Fruit fly (Drosophila melanogaster) whole organism, embryonic: ENCODE results near the gene CG10802.

Experiments used
- Ada2b ChIP-seq: fragments of 200-800 bp; sonication (Bioruptor generic); IDR thresholded peaks from 2 replicates; pipeline ENCODE4 v1.3.6; 2022; ENCODE audit warnings: missing biosample characterization, missing genetic modification characterization
- Aef1 ChIP-seq: fragments of 200-800 bp; sonication (Bioruptor generic); IDR thresholded peaks from 3 replicates; pipeline ENCODE4 v1.3.6; 2022; ENCODE audit warnings: missing biosample characterization, missing genetic modification characterization
- C15 ChIP-seq: fragments of 200-800 bp; sonication (Bioruptor generic); IDR thresholded peaks from 3 replicates; pipeline ENCODE4 v1.3.6; 2022; ENCODE audit warnings: missing biosample characterization, missing genetic modification characterization
- CG10654 ChIP-seq: fragments of 200-800 bp; sonication (Bioruptor generic); optimal IDR thresholded peaks from 2 replicates; lab custom pipeline; 2016; ENCODE audit warnings: missing biosample characterization, missing genetic modification characterization
- CG10979 ChIP-seq: fragments of 200-800 bp; sonication (Bioruptor generic); optimal IDR thresholded peaks from 2 replicates; lab custom pipeline; 2018; ENCODE audit warnings: missing biosample characterization, mild to moderate bottlenecking, missing genetic modification characterization, moderate library complexity
- CG12391 ChIP-seq: fragments of 200-800 bp; sonication (Bioruptor generic); optimal IDR thresholded peaks from 3 replicates; lab custom pipeline; 2018; ENCODE audit warnings: missing biosample characterization, mild to moderate bottlenecking, missing genetic modification characterization, moderate library complexity
- CG13894 ChIP-seq: fragments of 200-800 bp; sonication (Bioruptor generic); optimal IDR thresholded peaks from 3 replicates; lab custom pipeline; 2018; ENCODE audit warnings: missing biosample characterization, mild to moderate bottlenecking, missing genetic modification characterization, moderate library complexity
- CG14710 ChIP-seq: fragments of 200-800 bp; sonication (Bioruptor generic); optimal IDR thresholded peaks from 3 replicates; lab custom pipeline; 2019; ENCODE audit warnings: missing biosample characterization, mild to moderate bottlenecking, missing genetic modification characterization, moderate library complexity
- CG15696 ChIP-seq: fragments of 200-800 bp; sonication (Bioruptor generic); optimal IDR thresholded peaks from 2 replicates; lab custom pipeline; 2019; ENCODE audit warnings: missing biosample characterization, mild to moderate bottlenecking, missing genetic modification characterization, moderate library complexity
- CG17186 ChIP-seq: fragments of 200-800 bp; sonication (Bioruptor generic); optimal IDR thresholded peaks from 3 replicates; lab custom pipeline; 2017; ENCODE audit warnings: missing biosample characterization, missing genetic modification reagents, missing genetic modification characterization
- CG17328 ChIP-seq: fragments of 200-800 bp; sonication (Bioruptor generic); IDR thresholded peaks from 2 replicates; pipeline ENCODE4 v1.3.6; 2022; ENCODE audit warnings: missing biosample characterization, missing genetic modification characterization
- CG2889 ChIP-seq: fragments of 200-800 bp; sonication (Bioruptor generic); IDR thresholded peaks from 3 replicates; pipeline ENCODE4 v1.3.6; 2022; ENCODE audit warnings: missing biosample characterization, missing genetic modification characterization
- CG30403 ChIP-seq: fragments of 200-800 bp; sonication (Bioruptor generic); optimal IDR thresholded peaks from 3 replicates; lab custom pipeline; 2016; ENCODE audit warnings: missing biosample characterization, missing genetic modification characterization
- CG3407 ChIP-seq: fragments of 200-800 bp; sonication (Bioruptor generic); optimal IDR thresholded peaks from 2 replicates; lab custom pipeline; 2018; ENCODE audit warnings: missing biosample characterization, mild to moderate bottlenecking, missing genetic modification characterization
- CG4328 ChIP-seq: fragments of 200-800 bp; sonication (Bioruptor generic); optimal IDR thresholded peaks from 3 replicates; lab custom pipeline; 2017; ENCODE audit warnings: missing biosample characterization, missing genetic modification reagents, missing genetic modification characterization
- CG43689 ChIP-seq: fragments of 200-800 bp; sonication (Bioruptor generic); IDR thresholded peaks from 2 replicates; pipeline ENCODE4 v1.3.6; 2022; ENCODE audit warnings: missing biosample characterization, missing genetic modification characterization
- CG4707 ChIP-seq: fragments of 200-800 bp; sonication (Bioruptor generic); optimal IDR thresholded peaks from 2 replicates; lab custom pipeline; 2018; ENCODE audit warnings: missing biosample characterization, mild to moderate bottlenecking, missing genetic modification characterization, moderate library complexity
- CG9215 ChIP-seq: fragments of 200-800 bp; sonication (Bioruptor generic); IDR thresholded peaks from 2 replicates; pipeline ENCODE4 v1.3.6; 2022; ENCODE audit warnings: missing biosample characterization, missing genetic modification characterization
- CG9727 ChIP-seq: fragments of 200-800 bp; sonication (Bioruptor generic); optimal IDR thresholded peaks from 3 replicates; lab custom pipeline; 2017; ENCODE audit warnings: missing biosample characterization, mild to moderate bottlenecking, missing genetic modification characterization
- D ChIP-seq, 2 experiments: fragments of 200-800 bp in 1 of 2; fragments of >200 bp in 1 of 2; sonication (Bioruptor generic) in 1 of 2; optimal IDR thresholded peaks; 2 replicates in 1 of 2; 3 replicates in 1 of 2; lab custom pipeline; 2017; ENCODE audit warnings: mild to moderate bottlenecking in 1 of 2, missing biosample characterization in 1 of 2, missing genetic modification characterization in 1 of 2, missing genetic modification reagents in 1 of 2
- D19B ChIP-seq: fragments of 200-800 bp; sonication (Bioruptor generic); optimal IDR thresholded peaks from 2 replicates; lab custom pipeline; 2017; ENCODE audit warnings: missing biosample characterization, mild to moderate bottlenecking, missing genetic modification characterization
- Dbx ChIP-seq: fragments of 200-800 bp; sonication (Bioruptor generic); IDR thresholded peaks from 3 replicates; pipeline ENCODE4 v1.3.6; 2022; ENCODE audit warnings: missing biosample characterization, missing genetic modification characterization
- Fer2 ChIP-seq: fragments of 200-800 bp; sonication (Bioruptor generic); optimal IDR thresholded peaks from 2 replicates; lab custom pipeline; 2018; ENCODE audit warnings: missing biosample characterization, mild to moderate bottlenecking, missing genetic modification characterization, moderate library complexity
- HmgZ ChIP-seq: fragments of 200-800 bp; sonication (Bioruptor generic); optimal IDR thresholded peaks from 2 replicates; lab custom pipeline; 2018; ENCODE audit warnings: missing biosample characterization, mild to moderate bottlenecking, missing genetic modification characterization
- Hmx ChIP-seq: fragments of 200-800 bp; sonication (Bioruptor generic); optimal IDR thresholded peaks from 2 replicates; lab custom pipeline; 2016; ENCODE audit warnings: missing biosample characterization, missing genetic modification characterization
- Meics ChIP-seq: fragments of 200-800 bp; sonication (Bioruptor generic); optimal IDR thresholded peaks from 2 replicates; lab custom pipeline; 2017; ENCODE audit warnings: missing biosample characterization, mild to moderate bottlenecking, missing genetic modification characterization
- Ravus ChIP-seq: fragments of 200-800 bp; sonication (Bioruptor generic); IDR thresholded peaks from 2 replicates; pipeline ENCODE4 v1.3.6; 2022; ENCODE audit warnings: missing biosample characterization, missing genetic modification characterization
- Side ChIP-seq: fragments of 200-800 bp; sonication (Bioruptor generic); optimal IDR thresholded peaks from 2 replicates; lab custom pipeline; 2016; ENCODE audit warnings: missing biosample characterization, missing genetic modification characterization
- Sry-δ ChIP-seq: fragments of 200-800 bp; sonication (Bioruptor generic); optimal IDR thresholded peaks from 2 replicates; lab custom pipeline; 2016; ENCODE audit warnings: missing biosample characterization, missing genetic modification characterization
- bcd ChIP-seq: fragments of 200-800 bp; sonication (Bioruptor generic); optimal IDR thresholded peaks from 2 replicates; lab custom pipeline; 2017; ENCODE audit warnings: missing biosample characterization, mild to moderate bottlenecking, missing genetic modification characterization
- cg ChIP-seq: fragments of 200-800 bp; sonication (Bioruptor generic); optimal IDR thresholded peaks from 3 replicates; lab custom pipeline; 2019; ENCODE audit warnings: missing biosample characterization, mild to moderate bottlenecking, missing genetic modification characterization, moderate library complexity
- dimm ChIP-seq: fragments of 200-800 bp; sonication (Bioruptor generic); IDR thresholded peaks from 2 replicates; pipeline ENCODE4 v1.3.6; 2022; ENCODE audit warnings: missing biosample characterization, missing genetic modification characterization
- en ChIP-seq: fragments of 200-800 bp; sonication (Bioruptor generic); optimal IDR thresholded peaks from 2 replicates; lab custom pipeline; 2016; ENCODE audit warnings: missing biosample characterization, missing genetic modification characterization
- ewg ChIP-seq: fragments of 200-800 bp; sonication (Bioruptor generic); optimal IDR thresholded peaks from 3 replicates; lab custom pipeline; 2017; ENCODE audit warnings: mild to moderate bottlenecking, missing biosample characterization, missing genetic modification reagents, missing genetic modification characterization
- fd102C ChIP-seq: fragments of 200-800 bp; sonication (Bioruptor generic); optimal IDR thresholded peaks from 2 replicates; lab custom pipeline; 2018; ENCODE audit warnings: missing biosample characterization, mild to moderate bottlenecking, missing genetic modification characterization, moderate library complexity
- fu2 ChIP-seq: fragments of 200-800 bp; sonication (Bioruptor generic); optimal IDR thresholded peaks from 2 replicates; lab custom pipeline; 2016; ENCODE audit warnings: missing biosample characterization, missing genetic modification characterization
- gem ChIP-seq: fragments of 200-800 bp; sonication (Bioruptor generic); optimal IDR thresholded peaks from 2 replicates; lab custom pipeline; 2019; ENCODE audit warnings: missing biosample characterization, mild to moderate bottlenecking, missing genetic modification characterization, moderate library complexity
- gsb ChIP-seq: fragments of 200-800 bp; sonication (Bioruptor generic); IDR thresholded peaks from 2 replicates; pipeline ENCODE4 v1.3.6; 2022; ENCODE audit warnings: missing biosample characterization, missing genetic modification characterization
- inv ChIP-seq: fragments of 200-800 bp; sonication (Bioruptor generic); IDR thresholded peaks from 2 replicates; pipeline ENCODE4 v1.3.6; 2022; ENCODE audit warnings: missing biosample characterization, missing genetic modification characterization; ENCODE audit not compliant: partially characterized antibody
- jing ChIP-seq: fragments of 200-800 bp; sonication (Bioruptor generic); optimal IDR thresholded peaks from 2 replicates; lab custom pipeline; 2018; ENCODE audit warnings: missing biosample characterization, mild to moderate bottlenecking, missing genetic modification characterization
- knrl ChIP-seq: fragments of 200-800 bp; sonication (Bioruptor generic); IDR thresholded peaks from 3 replicates; pipeline ENCODE4 v1.3.6; 2022; ENCODE audit warnings: missing biosample characterization, missing genetic modification characterization; ENCODE audit not compliant: partially characterized antibody
- mam ChIP-seq: fragments of 200-800 bp; sonication (Bioruptor generic); optimal IDR thresholded peaks from 3 replicates; lab custom pipeline; 2016; ENCODE audit warnings: missing biosample characterization, missing genetic modification characterization
- prd ChIP-seq, 3 experiments: fragments of >200 bp in 2 of 3; fragments of 200-800 bp in 1 of 3; sonication (Bioruptor generic) in 1 of 3; optimal IDR thresholded peaks in 2 of 3; IDR thresholded peaks in 1 of 3; 2 replicates in 2 of 3; 3 replicates in 1 of 3; pipeline versions ENCODE4 v1.3.6 to Lab custom; 2017 to 2022; ENCODE audit warnings: missing biosample characterization in 1 of 3, missing genetic modification characterization in 1 of 3
- pum ChIP-seq: fragments of 200-800 bp; sonication (Bioruptor generic); optimal IDR thresholded peaks from 2 replicates; lab custom pipeline; 2016; ENCODE audit warnings: missing biosample characterization, missing genetic modification characterization
- pzg ChIP-seq: fragments of 200-800 bp; sonication (Bioruptor generic); optimal IDR thresholded peaks from 3 replicates; lab custom pipeline; 2018; ENCODE audit warnings: missing biosample characterization, mild to moderate bottlenecking, missing genetic modification characterization, moderate library complexity
- ranshi ChIP-seq: fragments of 200-800 bp; sonication (Bioruptor generic); IDR thresholded peaks from 2 replicates; pipeline ENCODE4 v1.3.6; 2022; ENCODE audit warnings: missing biosample characterization, missing genetic modification characterization
- rib ChIP-seq: fragments of 200-800 bp; sonication (Bioruptor generic); IDR thresholded peaks from 2 replicates; pipeline ENCODE4 v1.3.6; 2022; ENCODE audit warnings: missing biosample characterization, missing genetic modification characterization
- ro ChIP-seq: fragments of 200-800 bp; sonication (Bioruptor generic); IDR thresholded peaks from 2 replicates; pipeline ENCODE4 v1.3.6; 2022; ENCODE audit warnings: missing biosample characterization, missing genetic modification characterization
- run ChIP-seq: fragments of 200-800 bp; sonication (Bioruptor generic); optimal IDR thresholded peaks from 3 replicates; lab custom pipeline; 2018; ENCODE audit warnings: missing biosample characterization, mild to moderate bottlenecking, missing genetic modification characterization
- schlank ChIP-seq: fragments of 200-800 bp; sonication (Bioruptor generic); optimal IDR thresholded peaks from 2 replicates; lab custom pipeline; 2018; ENCODE audit warnings: missing biosample characterization, mild to moderate bottlenecking, missing genetic modification characterization

Gene CG10802

DNA sequence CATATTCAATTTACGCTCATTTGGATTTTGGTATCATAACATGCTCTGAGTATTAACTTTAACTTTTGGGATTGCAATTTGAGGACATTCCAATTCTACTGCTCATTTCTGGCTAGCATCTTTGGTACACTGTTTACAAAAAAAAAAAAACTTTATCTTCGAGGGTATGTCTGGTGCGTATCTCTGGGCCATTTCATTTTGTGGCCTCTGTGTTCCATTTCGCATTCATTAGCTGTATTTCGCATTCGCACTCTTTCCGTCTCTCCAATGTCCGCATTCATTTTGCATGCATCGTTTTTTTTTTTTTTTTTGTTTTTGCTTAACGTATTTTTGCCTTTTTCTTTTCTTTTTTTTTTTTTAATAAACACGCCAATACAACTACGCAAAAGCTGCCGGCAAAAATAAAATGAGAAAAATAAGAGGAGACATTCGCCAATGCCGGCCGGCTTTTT, 49.1 kb upstream of the CG10802 start (continued):
- TF ChIP-seq CG15696 (tag; lab: Kevin White, UChicago) (no peak), ranshi (GFP tag; lab: Robert Waterston, UW) (peak; percentile 40; the same call in 1 of the 2 replicates), schlank (tag; lab: Kevin White, UChicago) (no peak), D19B (peak; percentile 33), CG2889 (GFP tag; lab: Robert Waterston, UW) (no peak), bcd (no peak), mam (GFP tag; lab: Kevin White, UChicago) (peak; percentile 21), HmgZ (tag; lab: Kevin White, UChicago) (no peak), cg (GFP tag; lab: Kevin White, UChicago) (no peak), gem (tag; lab: Kevin White, UChicago) (peak; percentile 20), run (tag; lab: Kevin White, UChicago) (no peak), Hmx (GFP tag; lab: Kevin White, UChicago) (no peak), Side (GFP tag; lab: Kevin White, UChicago) (peak; percentile 15), CG30403 (GFP tag; lab: Kevin White, UChicago) (no peak), C15 (GFP tag; lab: Robert Waterston, UW) (no peak), jing (GFP tag; lab: Kevin White, UChicago) (no peak), rib (GFP tag; lab: Robert Waterston, UW) (no peak), Ravus (GFP tag; lab: Robert Waterston, UW) (no peak), ewg (GFP tag; lab: Kevin White, UChicago) (no peak), CG10654 (GFP tag; lab: Kevin White, UChicago) (no peak), knrl (GFP tag; lab: Robert Waterston, UW) (no peak), CG12391 (tag; lab: Kevin White, UChicago) (no peak), CG14710 (no peak), gsb (GFP tag; lab: Robert Waterston, UW) (no peak), dimm (GFP tag; lab: Robert Waterston, UW) (no peak), D (optimal IDR thresholded peaks at IDR 0.05; lab: Kevin White, UChicago) (no peak), D (GFP tag; optimal IDR thresholded peaks at IDR 0.05; lab: Kevin White, UChicago) (no peak), prd (optimal IDR thresholded peaks at IDR 0.05; lab: Kevin White, UChicago) (no peak), prd (GFP tag; IDR thresholded peaks at IDR 0.05; lab: Robert Waterston, UW) (peak; percentile 33; the same call in 1 of the 3 replicates), pzg (GFP tag; lab: Kevin White, UChicago) (no peak), inv (no peak), CG43689 (GFP tag; lab: Robert Waterston, UW) (no peak), Dbx (GFP tag; lab: Robert Waterston, UW) (no peak), CG9215 (no peak), fd102C (GFP tag; lab: Kevin White, UChicago) (no peak), fu2 (GFP tag; lab: Kevin White, UChicago) (no peak), Meics (no peak), CG17186 (GFP tag; lab: Kevin White, UChicago) (no peak), CG3407 (no peak), ro (no peak), en (GFP tag; lab: Kevin White, UChicago) (no peak), Fer2 (tag; lab: Kevin White, UChicago) (no peak), CG13894 (no peak), CG9727 (GFP tag; lab: Kevin White, UChicago) (no peak), pum (no peak), Aef1 (GFP tag; lab: Robert Waterston, UW) (no peak), CG17328 (GFP tag; lab: Robert Waterston, UW) (0 out of 2 replicates have a peak, but pooled peaks have one; percentile 9), Sry-δ (GFP tag; lab: Kevin White, UChicago) (no peak), CG4328 (GFP tag; lab: Kevin White, UChicago) (no peak), Ada2b (GFP tag; lab: Robert Waterston, UW) (peak; percentile 48), CG10979 (tag; lab: Kevin White, UChicago) (no peak), CG4707 (no peak)
